Worm (Caenorhabditis elegans) whole organism, mixed stage, embryonic: ENCODE measurements around the gene F46B3.14.

Experiments used
- M03D4.4 ChIP-seq: sonication (generic microtip); optimal IDR thresholded peaks from 2 replicates; lab custom pipeline; 2017; ENCODE audit warnings: mild to moderate bottlenecking, missing genetic modification characterization, missing compliant biosample characterization
- bed-3 ChIP-seq: fragments of 200-800 bp; sonication (Bioruptor generic); optimal IDR thresholded peaks from 3 replicates; lab custom pipeline; 2018; ENCODE audit warnings: mild to moderate bottlenecking, missing genetic modification characterization, moderate library complexity, missing compliant biosample characterization
- ceh-43 ChIP-seq: fragments of 200-800 bp; sonication (Bioruptor generic); optimal IDR thresholded peaks from 2 replicates; lab custom pipeline; 2018; ENCODE audit warnings: mild to moderate bottlenecking, missing genetic modification characterization, moderate library complexity, missing compliant biosample characterization
- ceh-83 ChIP-seq: fragments of 200-800 bp; sonication (Bioruptor generic); optimal IDR thresholded peaks from 2 replicates; lab custom pipeline; 2018; ENCODE audit warnings: mild to moderate bottlenecking, missing genetic modification characterization, missing compliant biosample characterization
- ces-1 ChIP-seq: fragments of 150-350 bp; optimal IDR thresholded peaks from 2 replicates; lab custom pipeline; 2014; ENCODE audit warnings: missing biosample characterization, missing genetic modification reagents, missing genetic modification characterization
- drap-1 ChIP-seq: fragments of 200-800 bp; sonication (Bioruptor generic); optimal IDR thresholded peaks from 3 replicates; lab custom pipeline; 2018; ENCODE audit warnings: mild to moderate bottlenecking, missing genetic modification characterization, missing compliant biosample characterization
- elt-3 ChIP-seq: fragments of 150-350 bp; optimal IDR thresholded peaks from 2 replicates; lab custom pipeline; 2014; ENCODE audit warnings: missing biosample characterization, missing genetic modification characterization
- flh-1 ChIP-seq: fragments of 200-800 bp; sonication (Bioruptor generic); optimal IDR thresholded peaks from 2 replicates; lab custom pipeline; 2018; ENCODE audit warnings: mild to moderate bottlenecking, missing genetic modification characterization, moderate library complexity, missing compliant biosample characterization
- lin-13 ChIP-seq: fragments of 150-350 bp; optimal IDR thresholded peaks from 2 replicates; lab custom pipeline; 2014; ENCODE audit warnings: missing biosample characterization, missing genetic modification characterization
- lin-32 ChIP-seq: fragments of 200-800 bp; sonication (Bioruptor generic); optimal IDR thresholded peaks from 2 replicates; lab custom pipeline; 2018; ENCODE audit warnings: mild to moderate bottlenecking, missing genetic modification characterization, missing compliant biosample characterization
- mab-5 ChIP-seq: fragments of 150-350 bp; optimal IDR thresholded peaks from 2 replicates; lab custom pipeline; 2014; ENCODE audit warnings: missing biosample characterization, missing genetic modification characterization
- mep-1 ChIP-seq: fragments of 150-350 bp; optimal IDR thresholded peaks from 2 replicates; lab custom pipeline; 2017; ENCODE audit warnings: missing biosample characterization, missing genetic modification reagents, missing genetic modification characterization, inconsistent platforms
- mls-2 ChIP-seq: sonication (generic microtip); optimal IDR thresholded peaks from 2 replicates; lab custom pipeline; 2016; ENCODE audit warnings: mild to moderate bottlenecking, missing genetic modification characterization, moderate library complexity, missing compliant biosample characterization
- nhr-12 ChIP-seq: fragments of 150-350 bp; optimal IDR thresholded peaks from 2 replicates; lab custom pipeline; 2014; ENCODE audit warnings: missing biosample characterization, missing genetic modification characterization
- nhr-2 ChIP-seq: fragments of 150-350 bp; optimal IDR thresholded peaks from 2 replicates; lab custom pipeline; 2014; ENCODE audit warnings: missing biosample characterization, missing genetic modification characterization
- nhr-237 ChIP-seq: fragments of 150-350 bp; optimal IDR thresholded peaks from 2 replicates; lab custom pipeline; 2014; ENCODE audit warnings: missing biosample characterization, missing genetic modification characterization
- nhr-28 ChIP-seq: fragments of 150-350 bp; optimal IDR thresholded peaks from 2 replicates; lab custom pipeline; 2014; ENCODE audit warnings: missing biosample characterization, missing genetic modification characterization
- nhr-76 ChIP-seq: sonication (generic microtip); optimal IDR thresholded peaks from 2 replicates; lab custom pipeline; 2017; ENCODE audit warnings: missing biosample characterization, missing genetic modification characterization
- pha-4 ChIP-seq: fragments of 150-350 bp; optimal IDR thresholded peaks from 2 replicates; lab custom pipeline; 2018; ENCODE audit warnings: missing biosample characterization, missing genetic modification reagents, missing genetic modification characterization
- sem-2 ChIP-seq: fragments of 200-800 bp; sonication (Bioruptor generic); optimal IDR thresholded peaks from 2 replicates; lab custom pipeline; 2018; ENCODE audit warnings: mild to moderate bottlenecking, missing genetic modification characterization, missing compliant biosample characterization
- snpc-4 ChIP-seq: fragments of 150-350 bp; optimal IDR thresholded peaks from 2 replicates; lab custom pipeline; 2014; ENCODE audit warnings: missing biosample characterization, missing genetic modification characterization
- sptf-1 ChIP-seq: sonication (generic microtip); optimal IDR thresholded peaks from 2 replicates; lab custom pipeline; 2017; ENCODE audit warnings: mild to moderate bottlenecking, missing genetic modification characterization, moderate library complexity, missing compliant biosample characterization
- tbx-8 ChIP-seq: fragments of 200-800 bp; sonication (Bioruptor generic); optimal IDR thresholded peaks from 2 replicates; lab custom pipeline; 2018; ENCODE audit warnings: mild to moderate bottlenecking, missing genetic modification characterization, moderate library complexity, missing compliant biosample characterization
- unc-120 ChIP-seq: sonication (generic microtip); optimal IDR thresholded peaks from 2 replicates; lab custom pipeline; 2017; ENCODE audit warnings: missing genetic modification characterization, missing compliant biosample characterization; ENCODE audit not compliant: poor library complexity, severe bottlenecking
- unc-39 ChIP-seq: fragments of 150-350 bp; optimal IDR thresholded peaks from 2 replicates; lab custom pipeline; 2014; ENCODE audit warnings: missing biosample characterization, missing genetic modification characterization
- unc-62 ChIP-seq: fragments of 150-350 bp; optimal IDR thresholded peaks from 2 replicates; lab custom pipeline; 2014; ENCODE audit warnings: missing biosample characterization, missing genetic modification reagents, missing genetic modification characterization
- zip-8 ChIP-seq: fragments of 150-350 bp; optimal IDR thresholded peaks from 2 replicates; lab custom pipeline; 2014; ENCODE audit warnings: missing biosample characterization, missing genetic modification characterization
- ztf-11 ChIP-seq: fragments of 150-350 bp; optimal IDR thresholded peaks from 2 replicates; lab custom pipeline; 2014; ENCODE audit warnings: missing biosample characterization, missing genetic modification characterization

F46B3.14 gene

ce11 chrV:20608688-20609087 lies 22.5 kb downstream of the F46B3.14 start, which contains the start of gene ttr-12:
Gene ttr-12 (minus strand): TSS chrV:20608788.
- no peak for TF ChIP-seq ceh-83 (GFP tag; lab: Kevin White, UChicago)
- no peak for TF ChIP-seq nhr-76 (tag; lab: Kevin White, UChicago)

- TF ChIP-seq unc-62 (GFP tag; lab: Kevin White, UChicago) (no peak), unc-120 (no peak), lin-32 (GFP tag; lab: Kevin White, UChicago) (no peak), nhr-12 (tag; lab: Kevin White, UChicago) (no peak), M03D4.4 (no peak), sem-2 (GFP tag; lab: Kevin White, UChicago) (no peak), snpc-4 (tag; lab: Kevin White, UChicago) (no peak), nhr-2 (tag; lab: Kevin White, UChicago) (no peak), ztf-11 (tag; lab: Kevin White, UChicago) (no peak), nhr-28 (no peak), mep-1 (tag; lab: Kevin White, UChicago) (no peak), lin-13 (tag; lab: Kevin White, UChicago) (no peak), mab-5 (tag; lab: Kevin White, UChicago) (no peak), unc-39 (tag; lab: Kevin White, UChicago) (no peak), flh-1 (GFP tag; lab: Kevin White, UChicago) (no peak)
- TF ChIP-seq, all 35 proteins: peak for 0
These were observed 24.5 kb downstream of the F46B3.14 start, which contains the start of gene F46B3.23 for ce11 chrV:20606617-20607016. Gene F46B3.23 (minus strand): TSS chrV:20606717.

- peak; percentile 56 for TF ChIP-seq sptf-1 (tag; lab: Kevin White, UChicago)
These were observed 25.3 kb downstream of the F46B3.14 start for ce11 chrV:20605812-20606211.

ce11 chrV:20604606-20605155 lies 26.5 kb downstream of the F46B3.14 start, which contains the start of gene ttr-57:
Gene ttr-57 (plus strand): TSS chrV:20605105.
- TF ChIP-seq bed-3 (GFP tag; lab: Kevin White, UChicago), result no peak
- no peak for TF ChIP-seq unc-39 (tag; lab: Kevin White, UChicago)
- TF ChIP-seq ceh-83 (GFP tag; lab: Kevin White, UChicago), result no peak
- TF ChIP-seq nhr-237 (tag; lab: Kevin White, UChicago), result no peak
- TF ChIP-seq, all 35 proteins: peak for 0

- no peak for TF ChIP-seq mls-2
- no peak for TF ChIP-seq sptf-1 (tag; lab: Kevin White, UChicago)
- no peak for TF ChIP-seq unc-39 (tag; lab: Kevin White, UChicago)
- TF ChIP-seq unc-62 (GFP tag; lab: Kevin White, UChicago), result no peak
- no peak for TF ChIP-seq ztf-11 (tag; lab: Kevin White, UChicago)
- TF ChIP-seq ces-1 (GFP tag; lab: Kevin White, UChicago), result no peak
These were observed 28.1 kb downstream of the F46B3.14 start, which contains the start of gene ttr-11 for ce11 chrV:20603014-20603413. Gene ttr-11 (plus strand): TSS chrV:20603314.

ce11 chrV:20600704-20601103 lies 30.5 kb downstream of the F46B3.14 start:
- no peak for TF ChIP-seq nhr-237 (tag; lab: Kevin White, UChicago)
- no peak for TF ChIP-seq flh-1 (GFP tag; lab: Kevin White, UChicago)
- no peak for TF ChIP-seq nhr-28
- TF ChIP-seq ces-1 (GFP tag; lab: Kevin White, UChicago), result no peak
- no peak for TF ChIP-seq sem-2 (GFP tag; lab: Kevin White, UChicago)
- TF ChIP-seq sptf-1 (tag; lab: Kevin White, UChicago), result no peak
- no peak for TF ChIP-seq drap-1
- TF ChIP-seq ceh-43 (GFP tag; lab: Kevin White, UChicago), result no peak
- TF ChIP-seq ceh-83 (GFP tag; lab: Kevin White, UChicago), result no peak
- no peak for TF ChIP-seq pha-4 (tag; lab: Kevin White, UChicago)
- TF ChIP-seq mep-1 (tag; lab: Kevin White, UChicago), result no peak
- no peak for TF ChIP-seq tbx-8 (GFP tag; lab: Kevin White, UChicago)
- no peak for TF ChIP-seq bed-3 (GFP tag; lab: Kevin White, UChicago)
- TF ChIP-seq M03D4.4, result no peak
- no peak for TF ChIP-seq elt-3 (tag; lab: Kevin White, UChicago)
- TF ChIP-seq zip-8, result no peak
- no peak for TF ChIP-seq ztf-11 (tag; lab: Kevin White, UChicago)
- no peak for TF ChIP-seq unc-39 (tag; lab: Kevin White, UChicago)
- TF ChIP-seq nhr-12 (tag; lab: Kevin White, UChicago), result no peak
- TF ChIP-seq nhr-76 (tag; lab: Kevin White, UChicago), result no peak
